Worm (Caenorhabditis elegans) whole organism, late embryonic: ENCODE data around the gene srw-60.
A peak's percentile ranks its signal among the peaks of the same experiment; 100 is the strongest.

Experiments
- C08G9.2 ChIP-seq: sonication (generic microtip); optimal IDR thresholded peaks from 2 replicates; lab custom pipeline; 2016; ENCODE audit warnings: mild to moderate bottlenecking, missing genetic modification characterization, moderate library complexity, missing compliant biosample characterization
- T23F11.4 ChIP-seq: fragments of 200-800 bp; sonication (Bioruptor generic); optimal IDR thresholded peaks from 2 replicates; lab custom pipeline; 2018; ENCODE audit warnings: mild to moderate bottlenecking, missing genetic modification characterization, missing compliant biosample characterization
- Y22D7AL.16 ChIP-seq: sonication (generic microtip); optimal IDR thresholded peaks from 2 replicates; lab custom pipeline; 2016; ENCODE audit warnings: missing genetic modification characterization, missing compliant biosample characterization
- ahr-1 ChIP-seq: sonication (generic microtip); optimal IDR thresholded peaks from 2 replicates; lab custom pipeline; 2016; ENCODE audit warnings: missing genetic modification characterization, missing compliant biosample characterization
- ceh-14 ChIP-seq: sonication (generic microtip); optimal IDR thresholded peaks from 2 replicates; lab custom pipeline; 2016; ENCODE audit warnings: missing genotype, missing genetic modification characterization, missing compliant biosample characterization
- ceh-19 ChIP-seq: fragments of 200-800 bp; sonication (Bioruptor generic); optimal IDR thresholded peaks from 2 replicates; lab custom pipeline; 2018; ENCODE audit warnings: mild to moderate bottlenecking, missing genetic modification characterization, missing compliant biosample characterization
- ceh-24 ChIP-seq: sonication (generic microtip); optimal IDR thresholded peaks from 2 replicates; lab custom pipeline; 2016; ENCODE audit warnings: mild to moderate bottlenecking, missing genetic modification characterization, missing compliant biosample characterization
- ceh-30 ChIP-seq: fragments of 150-350 bp; optimal IDR thresholded peaks from 2 replicates; lab custom pipeline; 2014; ENCODE audit warnings: missing biosample characterization, missing genetic modification characterization
- dmd-4 ChIP-seq: sonication (generic microtip); optimal IDR thresholded peaks from 2 replicates; lab custom pipeline; 2016; ENCODE audit warnings: borderline replicate concordance, missing genetic modification characterization, missing compliant biosample characterization
- ets-4 ChIP-seq: sonication (generic microtip); optimal IDR thresholded peaks from 2 replicates; lab custom pipeline; 2016; ENCODE audit warnings: missing genetic modification characterization, missing compliant biosample characterization
- fkh-6 ChIP-seq: sonication (generic microtip); optimal IDR thresholded peaks from 2 replicates; lab custom pipeline; 2016; ENCODE audit warnings: missing genetic modification characterization, missing compliant biosample characterization
- gmeb-2 ChIP-seq: sonication (generic microtip); optimal IDR thresholded peaks from 2 replicates; lab custom pipeline; 2016; ENCODE audit warnings: missing genetic modification characterization, inconsistent platforms, missing compliant biosample characterization
- hlh-15 ChIP-seq: sonication (generic microtip); optimal IDR thresholded peaks from 2 replicates; lab custom pipeline; 2016; ENCODE audit warnings: missing genetic modification characterization, missing compliant biosample characterization
- hlh-30 ChIP-seq: sonication (generic microtip); optimal IDR thresholded peaks from 2 replicates; lab custom pipeline; 2017; ENCODE audit warnings: antibody characterized with exemption, missing genetic modification characterization, missing compliant biosample characterization; ENCODE audit not compliant: insufficient read depth
- hlh-6 ChIP-seq: sonication (generic microtip); optimal IDR thresholded peaks from 2 replicates; lab custom pipeline; 2016; ENCODE audit warnings: missing genotype, missing genetic modification characterization, missing compliant biosample characterization
- lim-6 ChIP-seq: sonication (generic microtip); optimal IDR thresholded peaks from 2 replicates; lab custom pipeline; 2016; ENCODE audit warnings: missing genetic modification characterization, missing compliant biosample characterization
- lin-11 ChIP-seq: fragments of 200-800 bp; sonication (Bioruptor generic); optimal IDR thresholded peaks from 2 replicates; lab custom pipeline; 2018; ENCODE audit warnings: mild to moderate bottlenecking, missing genetic modification characterization, missing compliant biosample characterization
- mec-3 ChIP-seq: sonication (generic microtip); optimal IDR thresholded peaks from 2 replicates; lab custom pipeline; 2016; ENCODE audit warnings: borderline replicate concordance, missing genetic modification characterization, missing compliant biosample characterization
- nfya-1 ChIP-seq: sonication (generic microtip); optimal IDR thresholded peaks from 2 replicates; lab custom pipeline; 2017; ENCODE audit warnings: missing genetic modification characterization, mild to moderate bottlenecking, missing compliant biosample characterization, antibody characterized with exemption, moderate library complexity
- nhr-11 ChIP-seq: fragments of 150-350 bp; optimal IDR thresholded peaks from 2 replicates; lab custom pipeline; 2014; ENCODE audit warnings: missing biosample characterization, missing genetic modification characterization
- pag-3 ChIP-seq: sonication (generic microtip); optimal IDR thresholded peaks from 2 replicates; lab custom pipeline; 2016; ENCODE audit warnings: missing compliant biosample characterization, missing genetic modification characterization, borderline replicate concordance
- pat-9 ChIP-seq: fragments of 200-800 bp; sonication (Bioruptor generic); optimal IDR thresholded peaks from 2 replicates; lab custom pipeline; 2018; ENCODE audit warnings: mild to moderate bottlenecking, missing genetic modification characterization, moderate library complexity, missing compliant biosample characterization
- pha-4 ChIP-seq: fragments of 150-350 bp; optimal IDR thresholded peaks from 2 replicates; lab custom pipeline; 2018; ENCODE audit warnings: missing biosample characterization, missing genetic modification reagents, missing genetic modification characterization
- ref-2 ChIP-seq: sonication (generic microtip); optimal IDR thresholded peaks from 2 replicates; lab custom pipeline; 2016; ENCODE audit warnings: missing genetic modification characterization, missing compliant biosample characterization
- rnt-1 ChIP-seq: sonication (generic microtip); optimal IDR thresholded peaks from 2 replicates; lab custom pipeline; 2016; ENCODE audit warnings: missing genetic modification characterization, missing compliant biosample characterization
- sox-4 ChIP-seq: sonication (generic microtip); optimal IDR thresholded peaks from 2 replicates; lab custom pipeline; 2017; ENCODE audit warnings: mild to moderate bottlenecking, missing genetic modification characterization, inconsistent platforms, missing compliant biosample characterization
- tbx-2 ChIP-seq: sonication (generic microtip); optimal IDR thresholded peaks from 2 replicates; lab custom pipeline; 2016; ENCODE audit warnings: missing genetic modification characterization, missing compliant biosample characterization
- tbx-7 ChIP-seq: sonication (generic microtip); optimal IDR thresholded peaks from 2 replicates; lab custom pipeline; 2016; ENCODE audit warnings: missing genotype, missing genetic modification characterization, missing compliant biosample characterization
- unc-3 ChIP-seq, 2 experiments: fragments of 200-800 bp in 1 of 2; sonication (Bioruptor generic) in 1 of 2; sonication (generic microtip) in 1 of 2; conservative IDR thresholded peaks in 1 of 2; optimal IDR thresholded peaks in 1 of 2; 2 replicates each; pipeline versions ENCODE4 v1.3.6 to Lab custom; 2016 to 2022; ENCODE audit warnings: missing compliant biosample characterization in 2 of 2, missing genetic modification characterization in 2 of 2, missing genetic modification reagents in 1 of 2
- unc-42 ChIP-seq: sonication (generic microtip); optimal IDR thresholded peaks from 2 replicates; lab custom pipeline; 2016; ENCODE audit warnings: missing genotype, missing genetic modification characterization, missing compliant biosample characterization
- unc-55 ChIP-seq: sonication (generic microtip); optimal IDR thresholded peaks from 2 replicates; lab custom pipeline; 2017; ENCODE audit warnings: missing biosample characterization, missing genetic modification reagents, missing genetic modification characterization
- unc-86 ChIP-seq: sonication (generic microtip); optimal IDR thresholded peaks from 2 replicates; lab custom pipeline; 2016; ENCODE audit warnings: missing genetic modification characterization, missing compliant biosample characterization
- zip-5 ChIP-seq: sonication (generic microtip); optimal IDR thresholded peaks from 2 replicates; lab custom pipeline; 2016; ENCODE audit warnings: missing genetic modification characterization, missing compliant biosample characterization
- ztf-16 ChIP-seq: sonication (generic microtip); optimal IDR thresholded peaks from 2 replicates; lab custom pipeline; 2017; ENCODE audit warnings: missing genetic modification characterization, missing compliant biosample characterization

Gene srw-60

ce11 chrII:2946438-2946837 is 12.0 kb upstream of the srw-60 start, which contains the start of gene srw-79:
srw-79 (plus strand) TSS chrII:2946738.
- no peak for TF ChIP-seq hlh-30 (tag; lab: Kevin White, UChicago)
- no peak for TF ChIP-seq unc-86 (tag; lab: Kevin White, UChicago)
- no peak for TF ChIP-seq ref-2 (tag; lab: Kevin White, UChicago)
- no peak for TF ChIP-seq sox-4 (tag; lab: Kevin White, UChicago)
- TF ChIP-seq lin-11 (tag; lab: Kevin White, UChicago), result no peak
- no peak for TF ChIP-seq unc-3 (GFP tag; conservative IDR thresholded peaks at IDR 0.05; lab: Robert Waterston, UW)
- TF ChIP-seq unc-3 (tag; optimal IDR thresholded peaks at IDR 0.05; lab: Kevin White, UChicago), result no peak
- TF ChIP-seq hlh-15, result no peak
- no peak for TF ChIP-seq nhr-11 (tag; lab: Kevin White, UChicago)
- no peak for TF ChIP-seq T23F11.4
- TF ChIP-seq mec-3 (tag; lab: Kevin White, UChicago), result no peak
- TF ChIP-seq ceh-24 (tag; lab: Kevin White, UChicago), result no peak
- no peak for TF ChIP-seq ets-4 (tag; lab: Kevin White, UChicago)
- no peak for TF ChIP-seq pag-3
- TF ChIP-seq tbx-2 (tag; lab: Kevin White, UChicago), result no peak

ce11 chrII:2948614-2949013 is 9.8 kb upstream of the srw-60 start:
- TF ChIP-seq lim-6 (tag; lab: Kevin White, UChicago), result no peak
- no peak for TF ChIP-seq tbx-2 (tag; lab: Kevin White, UChicago)
- no peak for TF ChIP-seq T23F11.4
- TF ChIP-seq ceh-30 (tag; lab: Kevin White, UChicago), result no peak
- TF ChIP-seq hlh-30 (tag; lab: Kevin White, UChicago), result no peak
- TF ChIP-seq fkh-6 (tag; lab: Kevin White, UChicago), result no peak
- no peak for TF ChIP-seq ahr-1 (tag; lab: Kevin White, UChicago)
- TF ChIP-seq C08G9.2, result no peak
- no peak for TF ChIP-seq ztf-16
- no peak for TF ChIP-seq dmd-4 (tag; lab: Kevin White, UChicago)
- TF ChIP-seq ref-2 (tag; lab: Kevin White, UChicago), result no peak
- TF ChIP-seq ceh-14 (tag; lab: Kevin White, UChicago), result no peak
- TF ChIP-seq zip-5, result no peak
- no peak for TF ChIP-seq ceh-19 (GFP tag; lab: Kevin White, UChicago)
- no peak for TF ChIP-seq ceh-24 (tag; lab: Kevin White, UChicago)
- no peak for TF ChIP-seq mec-3 (tag; lab: Kevin White, UChicago)
- no peak for TF ChIP-seq gmeb-2 (tag; lab: Kevin White, UChicago)
- no peak for TF ChIP-seq tbx-7 (tag; lab: Kevin White, UChicago)

DNA sequence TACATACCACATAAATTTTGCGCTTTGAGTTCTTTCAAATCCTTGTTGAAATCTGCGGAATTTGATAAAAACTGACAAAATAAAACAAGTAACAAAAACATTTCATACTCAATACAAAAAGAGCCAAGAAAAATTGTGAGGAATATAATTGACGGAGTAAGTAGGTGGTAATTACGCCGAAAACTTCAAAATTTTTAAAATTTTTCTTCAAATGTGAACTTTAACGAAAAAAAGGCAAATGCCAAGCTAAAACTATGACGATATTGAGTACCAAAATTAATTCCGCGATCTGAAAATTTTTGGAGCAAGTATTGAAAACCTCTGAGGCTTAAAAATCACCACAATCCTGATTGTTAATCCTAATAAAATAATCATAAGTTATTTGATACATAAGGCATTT is 5.8 kb upstream of the srw-60 start, which contains the start of gene irld-51:
TSS of gene irld-51 (minus strand) at position 101 of the 400 bp plus-strand sequence.
- TF ChIP-seq ceh-30 (tag; lab: Kevin White, UChicago), result no peak
- TF ChIP-seq sox-4 (tag; lab: Kevin White, UChicago), result no peak
- TF ChIP-seq nfya-1 (tag; lab: Kevin White, UChicago), result no peak
- TF ChIP-seq, all 69 proteins: peak for 0

ce11 chrII:2955656-2956115 is 2.7 kb upstream of the srw-60 start, which contains the start of gene irld-48:
irld-48 (plus strand) TSS chrII:2956065.
- TF ChIP-seq fkh-6 (tag; lab: Kevin White, UChicago), result no peak
- TF ChIP-seq pat-9 (tag; lab: Kevin White, UChicago), result no peak
- TF ChIP-seq rnt-1 (tag; lab: Kevin White, UChicago), result no peak

DNA sequence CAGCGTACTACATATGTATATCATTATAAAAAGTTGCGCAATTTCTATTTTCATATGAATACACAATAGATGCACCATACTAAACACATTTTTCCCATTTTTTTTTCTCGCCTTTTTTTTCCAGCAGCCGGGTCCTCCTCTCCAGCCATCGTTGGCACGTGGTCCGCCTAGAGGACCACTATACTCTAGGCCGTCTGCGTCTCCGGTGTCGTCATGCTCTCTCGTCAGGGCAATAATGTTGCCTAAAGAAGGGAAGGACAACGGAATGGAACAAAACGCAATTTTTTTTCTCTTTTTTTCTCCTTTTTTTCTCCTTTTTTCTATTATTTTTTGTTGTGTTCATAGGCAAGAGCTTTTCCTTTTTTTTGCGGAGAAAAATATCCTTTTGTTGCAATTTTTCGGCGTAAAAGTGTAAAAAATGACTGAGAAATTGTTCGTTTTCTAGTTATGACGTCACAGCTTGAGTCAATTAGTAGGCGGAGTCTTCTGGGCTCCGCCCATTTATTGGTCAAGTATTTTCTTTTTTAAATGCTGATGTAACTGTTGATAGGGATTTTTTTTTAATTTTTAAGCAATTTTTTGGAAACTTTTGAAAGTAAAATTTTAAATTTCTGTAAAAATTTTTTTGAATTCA is 4.2 kb downstream of the srw-60 start:
- TF ChIP-seq fkh-6 (tag; lab: Kevin White, UChicago), result no peak
- no peak for TF ChIP-seq nfya-1 (tag; lab: Kevin White, UChicago)
- TF ChIP-seq unc-55 (GFP tag; lab: Kevin White, UChicago), result no peak
- TF ChIP-seq ceh-19 (GFP tag; lab: Kevin White, UChicago), result no peak
- TF ChIP-seq C08G9.2, result no peak
- TF ChIP-seq ahr-1 (tag; lab: Kevin White, UChicago), result no peak
- TF ChIP-seq unc-42, result peak; percentile 64
- TF ChIP-seq ets-4 (tag; lab: Kevin White, UChicago), result no peak
- no peak for TF ChIP-seq unc-86 (tag; lab: Kevin White, UChicago)
- no peak for TF ChIP-seq hlh-6
- no peak for TF ChIP-seq tbx-2 (tag; lab: Kevin White, UChicago)
- TF ChIP-seq Y22D7AL.16, result no peak
- TF ChIP-seq hlh-30 (tag; lab: Kevin White, UChicago), result peak; percentile 69
- no peak for TF ChIP-seq pha-4 (tag; lab: Kevin White, UChicago)
